Worm (Caenorhabditis elegans) whole organism, L2 larva: ENCODE data around the gene C33E10.10.

Experiments used
- egl-27 ChIP-seq: sonication (generic microtip); optimal IDR thresholded peaks from 3 replicates; lab custom pipeline; 2017; ENCODE audit warnings: missing biosample characterization, missing genetic modification reagents, missing genetic modification characterization
- elt-1 ChIP-seq: fragments of 150-350 bp; optimal IDR thresholded peaks from 2 replicates; lab custom pipeline; 2014; ENCODE audit warnings: missing biosample characterization, missing genetic modification characterization
- unc-39 ChIP-seq: fragments of 150-350 bp; optimal IDR thresholded peaks from 2 replicates; lab custom pipeline; 2014; ENCODE audit warnings: missing biosample characterization, missing genetic modification characterization
- zag-1 ChIP-seq: fragments of 150-350 bp; optimal IDR thresholded peaks from 2 replicates; lab custom pipeline; 2014; ENCODE audit warnings: missing biosample characterization, missing genetic modification characterization

DNA sequence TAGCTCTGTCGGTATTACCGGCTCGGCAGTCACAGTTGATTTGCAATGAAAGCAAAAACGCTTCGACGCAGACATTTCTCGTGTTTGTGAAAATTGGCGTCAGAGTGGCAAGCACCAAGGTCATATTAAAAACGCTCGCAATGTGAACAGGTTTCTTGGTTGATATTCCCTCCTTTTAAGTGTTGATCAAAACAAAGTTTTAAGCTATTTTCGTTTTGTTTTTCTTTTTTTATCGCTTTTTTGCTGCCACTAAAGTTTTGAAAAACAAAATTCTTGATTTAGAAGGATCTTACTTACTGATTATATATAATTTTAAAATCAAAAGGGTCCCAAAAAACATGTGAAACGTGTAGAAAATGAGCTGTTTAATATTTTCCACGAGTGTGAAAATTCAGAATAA, 7.1 kb downstream of the C33E10.10 start, which contains the start of gene C33E10.8:
- TF ChIP-seq egl-27 (no peak), zag-1 (tag; lab: Kevin White, UChicago) (no peak), elt-1 (tag; lab: Kevin White, UChicago) (no peak), unc-39 (tag; lab: Kevin White, UChicago) (no peak)
